Fruit fly (Drosophila melanogaster) whole organism, embryonic: ENCODE measurements around the gene Agpat3.

Experiments
- Adf1 ChIP-seq: fragments of 200-800 bp; sonication (Bioruptor generic); IDR thresholded peaks from 2 replicates; pipeline ENCODE4 v1.3.6; 2022; ENCODE audit warnings: missing biosample characterization, missing genetic modification characterization
- Atf3 ChIP-seq: fragments of 200-800 bp; sonication (Bioruptor generic); optimal IDR thresholded peaks from 3 replicates; lab custom pipeline; 2016; ENCODE audit warnings: missing biosample characterization, missing genetic modification characterization
- Awh ChIP-seq: fragments of 200-800 bp; sonication (Bioruptor generic); IDR thresholded peaks from 2 replicates; pipeline ENCODE4, ENCODE4 v1.3.6; 2022; ENCODE audit warnings: missing biosample characterization, missing genetic modification characterization
- C15 ChIP-seq: fragments of 200-800 bp; sonication (Bioruptor generic); IDR thresholded peaks from 3 replicates; pipeline ENCODE4 v1.3.6; 2022; ENCODE audit warnings: missing biosample characterization, missing genetic modification characterization
- CG10267 ChIP-seq: fragments of 200-800 bp; sonication (Bioruptor generic); optimal IDR thresholded peaks from 2 replicates; lab custom pipeline; 2018; ENCODE audit warnings: missing biosample characterization, mild to moderate bottlenecking, missing genetic modification characterization, moderate library complexity
- CG10565 ChIP-seq: fragments of 200-800 bp; sonication (Bioruptor generic); optimal IDR thresholded peaks from 3 replicates; lab custom pipeline; 2016; ENCODE audit warnings: missing biosample characterization, mild to moderate bottlenecking, missing genetic modification characterization
- CG14050 ChIP-seq: fragments of 200-800 bp; sonication (Bioruptor generic); IDR thresholded peaks from 3 replicates; pipeline ENCODE4 v1.3.6; 2022; ENCODE audit warnings: missing biosample characterization, missing genetic modification characterization
- CG14860 ChIP-seq: fragments of 200-800 bp; sonication (Bioruptor generic); IDR thresholded peaks from 3 replicates; pipeline ENCODE4 v1.3.6; 2022; ENCODE audit warnings: missing biosample characterization, missing genetic modification characterization; ENCODE audit not compliant: partially characterized antibody
- CG15269 ChIP-seq: fragments of 200-800 bp; sonication (Bioruptor generic); optimal IDR thresholded peaks from 2 replicates; lab custom pipeline; 2018; ENCODE audit warnings: missing biosample characterization, mild to moderate bottlenecking, missing genetic modification characterization, moderate library complexity
- CG15601 ChIP-seq: fragments of 200-800 bp; sonication (Bioruptor generic); optimal IDR thresholded peaks from 3 replicates; lab custom pipeline; 2019; ENCODE audit warnings: missing biosample characterization, mild to moderate bottlenecking, missing genetic modification characterization, moderate library complexity
- CG17568 ChIP-seq: fragments of 200-800 bp; sonication (Bioruptor generic); optimal IDR thresholded peaks from 2 replicates; lab custom pipeline; 2018; ENCODE audit warnings: missing biosample characterization, mild to moderate bottlenecking, missing genetic modification characterization, moderate library complexity
- CG2712 ChIP-seq: fragments of 200-800 bp; optimal IDR thresholded peaks from 3 replicates; lab custom pipeline; 2019; ENCODE audit warnings: missing biosample characterization, mild to moderate bottlenecking, missing genetic modification characterization, moderate library complexity
- CG4707 ChIP-seq: fragments of 200-800 bp; sonication (Bioruptor generic); optimal IDR thresholded peaks from 2 replicates; lab custom pipeline; 2018; ENCODE audit warnings: missing biosample characterization, mild to moderate bottlenecking, missing genetic modification characterization, moderate library complexity
- CG4854 ChIP-seq: fragments of 200-800 bp; sonication (Bioruptor generic); optimal IDR thresholded peaks from 2 replicates; lab custom pipeline; 2016; ENCODE audit warnings: missing biosample characterization, missing genetic modification characterization, inconsistent platforms
- CG7745 ChIP-seq: fragments of 200-800 bp; sonication (Bioruptor generic); optimal IDR thresholded peaks from 2 replicates; lab custom pipeline; 2018; ENCODE audit warnings: missing biosample characterization, mild to moderate bottlenecking, missing genetic modification characterization, moderate library complexity
- CG7987 ChIP-seq: fragments of 200-800 bp; sonication (Bioruptor generic); optimal IDR thresholded peaks from 2 replicates; lab custom pipeline; 2018; ENCODE audit warnings: missing biosample characterization, mild to moderate bottlenecking, missing genetic modification characterization, moderate library complexity
- H2.0 ChIP-seq: fragments of 200-800 bp; sonication (Bioruptor generic); IDR thresholded peaks from 2 replicates; pipeline ENCODE4 v1.3.6; 2022; ENCODE audit warnings: missing biosample characterization, missing genetic modification characterization
- Lpt ChIP-seq: fragments of >200 bp; optimal IDR thresholded peaks from 2 replicates; lab custom pipeline; 2018; ENCODE audit warnings: missing biosample characterization, missing genetic modification characterization
- MBD-R2 ChIP-seq: fragments of 200-800 bp; sonication (Bioruptor generic); IDR thresholded peaks from 2 replicates; pipeline ENCODE4 v1.3.6; 2022; ENCODE audit warnings: missing biosample characterization, missing genetic modification characterization
- Mes4 ChIP-seq: fragments of 200-800 bp; sonication (Bioruptor generic); optimal IDR thresholded peaks from 2 replicates; lab custom pipeline; 2016; ENCODE audit warnings: missing biosample characterization, missing genetic modification characterization
- Myb ChIP-seq: fragments of 200-800 bp; sonication (Bioruptor generic); optimal IDR thresholded peaks from 2 replicates; lab custom pipeline; 2016; ENCODE audit warnings: missing biosample characterization, missing genetic modification characterization
- NC2β ChIP-seq: fragments of 200-800 bp; sonication (Bioruptor generic); optimal IDR thresholded peaks from 2 replicates; lab custom pipeline; 2016; ENCODE audit warnings: missing biosample characterization, missing genetic modification characterization
- NK7.1 ChIP-seq: fragments of 200-800 bp; sonication (Bioruptor generic); optimal IDR thresholded peaks from 3 replicates; lab custom pipeline; 2016; ENCODE audit warnings: missing biosample characterization, missing genetic modification characterization
- Nf-YB ChIP-seq: fragments of 200-800 bp; sonication (Bioruptor generic); optimal IDR thresholded peaks from 3 replicates; lab custom pipeline; 2019; ENCODE audit warnings: missing biosample characterization, mild to moderate bottlenecking, missing genetic modification characterization, moderate library complexity
- NfI ChIP-seq: fragments of 200-800 bp; sonication (Bioruptor generic); optimal IDR thresholded peaks from 3 replicates; lab custom pipeline; 2018; ENCODE audit warnings: missing biosample characterization, mild to moderate bottlenecking, missing genetic modification characterization, moderate library complexity
- Sry-β ChIP-seq: fragments of 200-800 bp; sonication (Bioruptor generic); optimal IDR thresholded peaks from 2 replicates; lab custom pipeline; 2018; ENCODE audit warnings: missing biosample characterization, mild to moderate bottlenecking, missing genetic modification characterization, moderate library complexity
- TFAM ChIP-seq: fragments of 200-800 bp; sonication (Bioruptor generic); optimal IDR thresholded peaks from 2 replicates; lab custom pipeline; 2017; ENCODE audit warnings: missing biosample characterization, missing genetic modification characterization, inconsistent platforms
- Taf1 ChIP-seq: fragments of 200-800 bp; sonication (Bioruptor generic); IDR thresholded peaks from 2 replicates; pipeline ENCODE4 v1.3.6; 2022; ENCODE audit warnings: missing biosample characterization, missing genetic modification characterization
- ab ChIP-seq: fragments of 200-800 bp; sonication (Bioruptor generic); optimal IDR thresholded peaks from 2 replicates; lab custom pipeline; 2016; ENCODE audit warnings: missing biosample characterization, missing genetic modification characterization
- amos ChIP-seq: fragments of 200-800 bp; sonication (Bioruptor generic); IDR thresholded peaks from 2 replicates; pipeline ENCODE4 v1.3.6; 2022; ENCODE audit warnings: missing biosample characterization, missing genetic modification characterization; ENCODE audit not compliant: partially characterized antibody
- ash1 ChIP-seq: fragments of 200-800 bp; sonication (Bioruptor generic); optimal IDR thresholded peaks from 2 replicates; lab custom pipeline; 2018; ENCODE audit warnings: missing biosample characterization, mild to moderate bottlenecking, missing genetic modification characterization
- chinmo ChIP-seq: fragments of 200-800 bp; sonication (Bioruptor generic); IDR thresholded peaks from 4 replicates; pipeline ENCODE4 v1.3.6; 2022; ENCODE audit warnings: missing biosample characterization, missing genetic modification characterization; ENCODE audit not compliant: partially characterized antibody
- disco-r ChIP-seq: fragments of 200-800 bp; sonication (Bioruptor generic); optimal IDR thresholded peaks from 2 replicates; lab custom pipeline; 2016; ENCODE audit warnings: missing biosample characterization, missing genetic modification characterization
- dm ChIP-seq: fragments of 200-800 bp; sonication (Bioruptor generic); optimal IDR thresholded peaks from 3 replicates; lab custom pipeline; 2016; ENCODE audit warnings: missing biosample characterization, missing genetic modification characterization
- fru ChIP-seq: fragments of >200 bp; optimal IDR thresholded peaks from 2 replicates; lab custom pipeline; 2017
- fu2 ChIP-seq: fragments of 200-800 bp; sonication (Bioruptor generic); optimal IDR thresholded peaks from 2 replicates; lab custom pipeline; 2016; ENCODE audit warnings: missing biosample characterization, missing genetic modification characterization
- gfzf ChIP-seq: fragments of 200-800 bp; sonication (Bioruptor generic); optimal IDR thresholded peaks from 2 replicates; lab custom pipeline; 2016; ENCODE audit warnings: missing biosample characterization, mild to moderate bottlenecking, missing genetic modification characterization, moderate library complexity
- ham ChIP-seq: fragments of 200-800 bp; sonication (Bioruptor generic); IDR thresholded peaks from 2 replicates; pipeline ENCODE4 v1.3.6; 2022; ENCODE audit warnings: missing biosample characterization, missing genetic modification characterization
- her ChIP-seq: fragments of 200-800 bp; sonication (Bioruptor generic); optimal IDR thresholded peaks from 2 replicates; lab custom pipeline; 2016; ENCODE audit warnings: missing biosample characterization, missing genetic modification characterization
- inv ChIP-seq: fragments of 200-800 bp; sonication (Bioruptor generic); IDR thresholded peaks from 2 replicates; pipeline ENCODE4 v1.3.6; 2022; ENCODE audit warnings: missing biosample characterization, missing genetic modification characterization; ENCODE audit not compliant: partially characterized antibody
- jumu ChIP-seq: fragments of 200-800 bp; sonication (Bioruptor generic); optimal IDR thresholded peaks from 3 replicates; lab custom pipeline; 2016; ENCODE audit warnings: missing biosample characterization, missing genetic modification characterization
- knrl ChIP-seq: fragments of 200-800 bp; sonication (Bioruptor generic); IDR thresholded peaks from 3 replicates; pipeline ENCODE4 v1.3.6; 2022; ENCODE audit warnings: missing biosample characterization, missing genetic modification characterization; ENCODE audit not compliant: partially characterized antibody
- nerfin-1 ChIP-seq: fragments of 200-800 bp; sonication (Bioruptor generic); optimal IDR thresholded peaks from 3 replicates; lab custom pipeline; 2019; ENCODE audit warnings: missing biosample characterization, mild to moderate bottlenecking, missing genetic modification characterization, moderate library complexity
- nerfin-2 ChIP-seq: fragments of 200-800 bp; sonication (Bioruptor generic); IDR thresholded peaks from 2 replicates; pipeline ENCODE4 v1.3.6; 2022; ENCODE audit warnings: missing biosample characterization, missing genetic modification characterization; ENCODE audit not compliant: partially characterized antibody
- otp ChIP-seq: fragments of 200-800 bp; sonication (Bioruptor generic); IDR thresholded peaks from 3 replicates; pipeline ENCODE4, ENCODE4 v1.3.6; 2022; ENCODE audit warnings: missing biosample characterization, missing genetic modification characterization
- phol ChIP-seq: fragments of 200-800 bp; sonication (Bioruptor generic); optimal IDR thresholded peaks from 3 replicates; lab custom pipeline; 2018; ENCODE audit warnings: missing biosample characterization, mild to moderate bottlenecking, missing genetic modification characterization, moderate library complexity
- row ChIP-seq: fragments of 200-800 bp; sonication (Bioruptor generic); IDR thresholded peaks from 3 replicates; pipeline ENCODE4 v1.3.6; 2022; ENCODE audit warnings: missing biosample characterization, missing genetic modification characterization
- slp2 ChIP-seq: fragments of 200-800 bp; sonication (Bioruptor generic); optimal IDR thresholded peaks from 2 replicates; lab custom pipeline; 2016; ENCODE audit warnings: missing biosample characterization, missing genetic modification characterization
- wdn ChIP-seq: fragments of 200-800 bp; sonication (Bioruptor generic); IDR thresholded peaks from 2 replicates; pipeline ENCODE4 v1.3.6; 2022; ENCODE audit warnings: missing biosample characterization, missing genetic modification characterization

Gene Agpat3

dm6 chr3L:16377768-16378764 lies 7.7 kb downstream of the Agpat3 start, which contains the start of gene roq (continued):
- TF ChIP-seq ab (no peak), Lpt (no peak), CG2712 (tag; lab: Kevin White, UChicago) (peak; percentile 41), disco-r (GFP tag; lab: Kevin White, UChicago) (no peak), row (GFP tag; lab: Robert Waterston, UW) (no peak; the same call in 2 of the 3 replicates), nerfin-1 (tag; lab: Kevin White, UChicago) (no peak), NK7.1 (GFP tag; lab: Kevin White, UChicago) (no peak), knrl (GFP tag; lab: Robert Waterston, UW) (peak; percentile 50; the same call in 1 of the 3 replicates), Taf1 (GFP tag; lab: Robert Waterston, UW) (no peak), ash1 (GFP tag; lab: Kevin White, UChicago) (no peak), ham (GFP tag; lab: Robert Waterston, UW) (no peak), wdn (GFP tag; lab: Robert Waterston, UW) (no peak), CG4707 (GFP tag; lab: Kevin White, UChicago) (no peak), NfI (GFP tag; lab: Kevin White, UChicago) (no peak), H2.0 (GFP tag; lab: Robert Waterston, UW) (no peak), inv (no peak), CG14050 (GFP tag; lab: Robert Waterston, UW) (no peak), fu2 (GFP tag; lab: Kevin White, UChicago) (no peak), phol (tag; lab: Kevin White, UChicago) (peak; percentile 52), amos (GFP tag; lab: Robert Waterston, UW) (peak; percentile 59; the same call in 1 of the 2 replicates), Atf3 (GFP tag; lab: Kevin White, UChicago) (no peak), Mes4 (no peak), CG10565 (GFP tag; lab: Kevin White, UChicago) (no peak), CG15269 (no peak), Nf-YB (no peak), TFAM (no peak), CG17568 (GFP tag; lab: Kevin White, UChicago) (no peak), otp (no peak), gfzf (GFP tag; lab: Kevin White, UChicago) (peak; percentile 96), Myb (GFP tag; lab: Kevin White, UChicago) (peak; percentile 78), CG14860 (peak; percentile 51; the same call in 2 of the 3 replicates), CG4854 (GFP tag; lab: Kevin White, UChicago) (no peak), CG15601 (tag; lab: Kevin White, UChicago) (peak; percentile 8), slp2 (GFP tag; lab: Kevin White, UChicago) (no peak), her (GFP tag; lab: Kevin White, UChicago) (no peak), CG7987 (GFP tag; lab: Kevin White, UChicago) (no peak), Awh (GFP tag; lab: Robert Waterston, UW) (no peak), C15 (GFP tag; lab: Robert Waterston, UW) (no peak), NC2β (GFP tag; lab: Kevin White, UChicago) (peak; percentile 17), Sry-β (GFP tag; lab: Kevin White, UChicago) (no peak), MBD-R2 (GFP tag; lab: Robert Waterston, UW) (peak; percentile 77), Adf1 (GFP tag; lab: Robert Waterston, UW) (no peak), jumu (no peak), CG7745 (no peak), dm (no peak), CG10267 (tag; lab: Kevin White, UChicago) (peak; percentile 28), nerfin-2 (GFP tag; lab: Robert Waterston, UW) (peak; percentile 65; the same call in 1 of the 2 replicates), chinmo (GFP tag; lab: Robert Waterston, UW) (peak; percentile 72; the same call in 3 of the 4 replicates), fru (lab: Kevin White, UChicago) (no peak)
